Fruit fly (Drosophila melanogaster) whole organism, embryonic: ENCODE measurements around the gene Ssl2.
A peak's percentile ranks its signal among the peaks of the same experiment; 100 is the strongest.

Experiments used
- Awh ChIP-seq: fragments of 200-800 bp; sonication (Bioruptor generic); IDR thresholded peaks from 2 replicates; pipeline ENCODE4, ENCODE4 v1.3.6; 2022; ENCODE audit warnings: missing biosample characterization, missing genetic modification characterization
- BtbVII ChIP-seq: fragments of 200-800 bp; sonication (Bioruptor generic); optimal IDR thresholded peaks from 3 replicates; lab custom pipeline; 2017; ENCODE audit warnings: missing biosample characterization, mild to moderate bottlenecking, missing genetic modification characterization
- CG10979 ChIP-seq: fragments of 200-800 bp; sonication (Bioruptor generic); optimal IDR thresholded peaks from 2 replicates; lab custom pipeline; 2018; ENCODE audit warnings: missing biosample characterization, mild to moderate bottlenecking, missing genetic modification characterization, moderate library complexity
- CG12236 ChIP-seq: fragments of 200-800 bp; sonication (Bioruptor generic); optimal IDR thresholded peaks from 2 replicates; lab custom pipeline; 2016; ENCODE audit warnings: missing biosample characterization, missing genetic modification characterization
- CG14667 ChIP-seq: fragments of 200-800 bp; sonication (Bioruptor generic); IDR thresholded peaks from 2 replicates; pipeline ENCODE4 v1.3.6; 2022; ENCODE audit warnings: missing biosample characterization, missing genetic modification characterization
- CG1602 ChIP-seq: fragments of 200-800 bp; sonication (Bioruptor generic); optimal IDR thresholded peaks from 3 replicates; lab custom pipeline; 2016; ENCODE audit warnings: missing biosample characterization, missing genetic modification characterization
- CG18011 ChIP-seq: fragments of 200-800 bp; sonication (Bioruptor generic); optimal IDR thresholded peaks from 2 replicates; lab custom pipeline; 2017; ENCODE audit warnings: missing biosample characterization, missing genetic modification characterization, mild to moderate bottlenecking, moderate library complexity, missing genotype
- CG18262 ChIP-seq: fragments of 200-800 bp; optimal IDR thresholded peaks from 3 replicates; lab custom pipeline; 2019; ENCODE audit warnings: missing biosample characterization, mild to moderate bottlenecking, missing genetic modification characterization, moderate library complexity
- CG2889 ChIP-seq: fragments of 200-800 bp; sonication (Bioruptor generic); IDR thresholded peaks from 3 replicates; pipeline ENCODE4 v1.3.6; 2022; ENCODE audit warnings: missing biosample characterization, missing genetic modification characterization
- CG3065 ChIP-seq: fragments of 200-800 bp; sonication (Bioruptor generic); optimal IDR thresholded peaks from 2 replicates; lab custom pipeline; 2016; ENCODE audit warnings: missing biosample characterization, missing genetic modification characterization
- CG31388 ChIP-seq: fragments of 200-800 bp; sonication (Bioruptor generic); optimal IDR thresholded peaks from 2 replicates; lab custom pipeline; 2016; ENCODE audit warnings: missing biosample characterization, missing genetic modification characterization
- CG34376 ChIP-seq: fragments of 200-800 bp; sonication (Bioruptor generic); optimal IDR thresholded peaks from 2 replicates; lab custom pipeline; 2018; ENCODE audit warnings: missing biosample characterization, mild to moderate bottlenecking, missing genetic modification characterization
- CG4404 ChIP-seq: fragments of 200-800 bp; sonication (Bioruptor generic); IDR thresholded peaks from 2 replicates; pipeline ENCODE4 v1.3.6; 2022; ENCODE audit warnings: missing biosample characterization, missing genetic modification characterization
- CG8281 ChIP-seq: fragments of 200-800 bp; sonication (Bioruptor generic); optimal IDR thresholded peaks from 2 replicates; lab custom pipeline; 2018; ENCODE audit warnings: missing biosample characterization, mild to moderate bottlenecking, missing genetic modification characterization, moderate library complexity
- CG9817 ChIP-seq: fragments of 200-800 bp; sonication (Bioruptor generic); optimal IDR thresholded peaks from 2 replicates; lab custom pipeline; 2018; ENCODE audit warnings: missing biosample characterization, mild to moderate bottlenecking, missing genetic modification characterization, moderate library complexity
- CG9876 ChIP-seq: fragments of 200-800 bp; sonication (Bioruptor generic); optimal IDR thresholded peaks from 2 replicates; lab custom pipeline; 2016; ENCODE audit warnings: missing biosample characterization, missing genetic modification characterization
- Chrac-16 ChIP-seq: fragments of 200-800 bp; sonication (Bioruptor generic); optimal IDR thresholded peaks from 3 replicates; lab custom pipeline; 2016; ENCODE audit warnings: missing biosample characterization, missing genetic modification characterization
- Doc2 ChIP-seq: fragments of 200-800 bp; sonication (Bioruptor generic); IDR thresholded peaks from 2 replicates; pipeline ENCODE4 v1.3.6; 2022; ENCODE audit warnings: missing biosample characterization, missing genetic modification characterization
- Drgx ChIP-seq: fragments of 200-800 bp; sonication (Bioruptor generic); IDR thresholded peaks from 2 replicates; pipeline ENCODE4 v1.3.6; 2022; ENCODE audit warnings: missing biosample characterization, missing genetic modification characterization
- Eip74EF ChIP-seq, 2 experiments: fragments of 200-800 bp in 1 of 2; fragments of >200 bp in 1 of 2; sonication (Bioruptor generic) in 1 of 2; optimal IDR thresholded peaks; 2 replicates each; lab custom pipeline; 2017 to 2019; ENCODE audit warnings: missing biosample characterization in 2 of 2, missing genetic modification characterization in 2 of 2, mild to moderate bottlenecking in 1 of 2, moderate library complexity in 1 of 2
- HLH3B ChIP-seq: fragments of 200-800 bp; sonication (Bioruptor generic); IDR thresholded peaks from 2 replicates; pipeline ENCODE4 v1.3.6; 2022; ENCODE audit warnings: missing biosample characterization, missing genetic modification characterization
- HLH54F ChIP-seq: fragments of 200-800 bp; sonication (Bioruptor generic); optimal IDR thresholded peaks from 3 replicates; lab custom pipeline; 2016; ENCODE audit warnings: missing biosample characterization, missing genetic modification characterization
- HmgZ ChIP-seq: fragments of 200-800 bp; sonication (Bioruptor generic); optimal IDR thresholded peaks from 2 replicates; lab custom pipeline; 2018; ENCODE audit warnings: missing biosample characterization, mild to moderate bottlenecking, missing genetic modification characterization
- NFAT ChIP-seq: fragments of 200-800 bp; sonication (Bioruptor generic); IDR thresholded peaks from 2 replicates; pipeline ENCODE4 v1.3.6; 2022; ENCODE audit warnings: missing biosample characterization, missing genetic modification characterization
- Oli ChIP-seq: fragments of 200-800 bp; sonication (Bioruptor generic); optimal IDR thresholded peaks from 2 replicates; lab custom pipeline; 2018; ENCODE audit warnings: missing biosample characterization, mild to moderate bottlenecking, missing genetic modification characterization, moderate library complexity
- Sry-β ChIP-seq: fragments of 200-800 bp; sonication (Bioruptor generic); optimal IDR thresholded peaks from 2 replicates; lab custom pipeline; 2018; ENCODE audit warnings: missing biosample characterization, mild to moderate bottlenecking, missing genetic modification characterization, moderate library complexity
- TFAM ChIP-seq: fragments of 200-800 bp; sonication (Bioruptor generic); optimal IDR thresholded peaks from 2 replicates; lab custom pipeline; 2017; ENCODE audit warnings: missing biosample characterization, missing genetic modification characterization, inconsistent platforms
- al ChIP-seq: fragments of 200-800 bp; sonication (Bioruptor generic); IDR thresholded peaks from 2 replicates; pipeline ENCODE4 v1.3.6; 2022; ENCODE audit warnings: missing biosample characterization, missing genetic modification characterization
- br ChIP-seq: fragments of >200 bp; optimal IDR thresholded peaks from 2 replicates; lab custom pipeline; 2017
- cwo ChIP-seq: fragments of 200-800 bp; sonication (Bioruptor generic); optimal IDR thresholded peaks from 3 replicates; lab custom pipeline; 2017; ENCODE audit warnings: missing biosample characterization, missing genetic modification characterization, mild to moderate bottlenecking, moderate library complexity, missing genetic modification reagents
- dpn ChIP-seq, 2 experiments: fragments of 200-800 bp; sonication (Bioruptor generic); optimal IDR thresholded peaks; 3 replicates each; lab custom pipeline; 2016; ENCODE audit warnings: missing biosample characterization in 2 of 2, missing genetic modification characterization in 2 of 2
- emc ChIP-seq: fragments of 200-800 bp; sonication (Bioruptor generic); optimal IDR thresholded peaks from 2 replicates; lab custom pipeline; 2016; ENCODE audit warnings: missing biosample characterization, missing genetic modification characterization
- en ChIP-seq: fragments of 200-800 bp; sonication (Bioruptor generic); optimal IDR thresholded peaks from 2 replicates; lab custom pipeline; 2016; ENCODE audit warnings: missing biosample characterization, missing genetic modification characterization
- hkb ChIP-seq, 2 experiments: fragments of 200-800 bp in 1 of 2; fragments of >200 bp in 1 of 2; sonication (Bioruptor generic) in 1 of 2; IDR thresholded peaks in 1 of 2; optimal IDR thresholded peaks in 1 of 2; 2 replicates each; pipeline versions ENCODE4 v1.3.6 to Lab custom; 2017 to 2022; ENCODE audit warnings: missing biosample characterization in 1 of 2, missing genetic modification characterization in 1 of 2
- inv ChIP-seq: fragments of 200-800 bp; sonication (Bioruptor generic); IDR thresholded peaks from 2 replicates; pipeline ENCODE4 v1.3.6; 2022; ENCODE audit warnings: missing biosample characterization, missing genetic modification characterization; ENCODE audit not compliant: partially characterized antibody
- kah ChIP-seq: fragments of 200-800 bp; sonication (Bioruptor generic); optimal IDR thresholded peaks from 2 replicates; lab custom pipeline; 2018; ENCODE audit warnings: missing biosample characterization, mild to moderate bottlenecking, missing genetic modification characterization
- kay ChIP-seq: fragments of 200-800 bp; sonication (Bioruptor generic); optimal IDR thresholded peaks from 2 replicates; lab custom pipeline; 2016; ENCODE audit warnings: missing biosample characterization, missing genetic modification characterization
- ken ChIP-seq: fragments of 200-800 bp; sonication (Bioruptor generic); IDR thresholded peaks from 3 replicates; pipeline ENCODE4 v1.3.6; 2022; ENCODE audit warnings: missing biosample characterization, missing genetic modification characterization
- nau ChIP-seq: fragments of 200-800 bp; sonication (Bioruptor generic); optimal IDR thresholded peaks from 3 replicates; lab custom pipeline; 2017; ENCODE audit warnings: missing biosample characterization, mild to moderate bottlenecking, missing genetic modification characterization, missing genetic modification reagents
- nom ChIP-seq: fragments of 200-800 bp; sonication (Bioruptor generic); optimal IDR thresholded peaks from 2 replicates; lab custom pipeline; 2017; ENCODE audit warnings: missing biosample characterization, missing genetic modification characterization, mild to moderate bottlenecking, moderate library complexity, missing genetic modification reagents
- pum ChIP-seq: fragments of 200-800 bp; sonication (Bioruptor generic); optimal IDR thresholded peaks from 2 replicates; lab custom pipeline; 2016; ENCODE audit warnings: missing biosample characterization, missing genetic modification characterization
- run ChIP-seq: fragments of 200-800 bp; sonication (Bioruptor generic); optimal IDR thresholded peaks from 3 replicates; lab custom pipeline; 2018; ENCODE audit warnings: missing biosample characterization, mild to moderate bottlenecking, missing genetic modification characterization
- sc ChIP-seq, 3 experiments: fragments of >200 bp in 2 of 3; fragments of 200-800 bp in 1 of 3; sonication (Bioruptor generic) in 1 of 3; optimal IDR thresholded peaks; 2 replicates in 2 of 3; 3 replicates in 1 of 3; lab custom pipeline; 2017; ENCODE audit warnings: mild to moderate bottlenecking in 1 of 3, missing biosample characterization in 1 of 3, missing genetic modification characterization in 1 of 3, missing genetic modification reagents in 1 of 3
- shn ChIP-seq: fragments of 200-800 bp; sonication (Bioruptor generic); optimal IDR thresholded peaks from 3 replicates; lab custom pipeline; 2016; ENCODE audit warnings: missing biosample characterization, missing genetic modification characterization
- sisA ChIP-seq: fragments of 200-800 bp; sonication (Bioruptor generic); IDR thresholded peaks from 2 replicates; pipeline ENCODE4 v1.3.6; 2022; ENCODE audit warnings: missing biosample characterization, missing genetic modification characterization
- sqz ChIP-seq: fragments of 200-800 bp; sonication (Bioruptor generic); optimal IDR thresholded peaks from 3 replicates; lab custom pipeline; 2018; ENCODE audit warnings: missing biosample characterization, mild to moderate bottlenecking, missing genetic modification characterization
- tio ChIP-seq: fragments of 200-800 bp; sonication (Bioruptor generic); optimal IDR thresholded peaks from 2 replicates; lab custom pipeline; 2017; ENCODE audit warnings: missing biosample characterization, missing genetic modification characterization, inconsistent platforms
- trh ChIP-seq: fragments of 200-800 bp; sonication (Bioruptor generic); optimal IDR thresholded peaks from 2 replicates; lab custom pipeline; 2016; ENCODE audit warnings: missing biosample characterization, missing genetic modification characterization
- unpg ChIP-seq: fragments of 200-800 bp; sonication (Bioruptor generic); optimal IDR thresholded peaks from 3 replicates; lab custom pipeline; 2018; ENCODE audit warnings: missing biosample characterization, mild to moderate bottlenecking, missing genetic modification characterization, moderate library complexity

Ssl2 gene

dm6 chr3R:29063207-29063920, 30.9 kb upstream of the Ssl2 start (continued):
- TF ChIP-seq TFAM (GFP tag; lab: Kevin White, UChicago) (no peak), nau (no peak), CG9817 (tag; lab: Kevin White, UChicago) (peak; percentile 85), BtbVII (GFP tag; lab: Kevin White, UChicago) (peak; percentile 62), HLH3B (no peak), CG4404 (no peak), Doc2 (GFP tag; lab: Robert Waterston, UW) (no peak), sisA (GFP tag; lab: Robert Waterston, UW) (no peak), sc (optimal IDR thresholded peaks at IDR 0.05; lab: Kevin White, UChicago) (no peak), sc (GFP tag; optimal IDR thresholded peaks at IDR 0.05; lab: Kevin White, UChicago) (peak; percentile 63), CG2889 (GFP tag; lab: Robert Waterston, UW) (no peak), hkb (optimal IDR thresholded peaks at IDR 0.05; lab: Kevin White, UChicago) (no peak), hkb (GFP tag; IDR thresholded peaks at IDR 0.05; lab: Robert Waterston, UW) (no peak), CG3065 (GFP tag; lab: Kevin White, UChicago) (no peak), nom (GFP tag; lab: Kevin White, UChicago) (peak; percentile 34), NFAT (GFP tag; lab: Robert Waterston, UW) (no peak), en (GFP tag; lab: Kevin White, UChicago) (no peak), al (GFP tag; lab: Robert Waterston, UW) (no peak), HLH54F (GFP tag; lab: Kevin White, UChicago) (peak; percentile 18), tio (GFP tag; lab: Kevin White, UChicago) (no peak), unpg (peak; percentile 80), emc (no peak), HmgZ (tag; lab: Kevin White, UChicago) (peak; percentile 13), CG10979 (tag; lab: Kevin White, UChicago) (peak; percentile 71), CG18011 (peak; percentile 25), trh (GFP tag; lab: Kevin White, UChicago) (no peak), dpn (GFP tag; optimal IDR thresholded peaks at IDR 0.05; lab: Kevin White, UChicago) (peak; percentile 38 to 48), run (peak; percentile 19), CG8281 (tag; lab: Kevin White, UChicago) (peak; percentile 44), br (no peak), Sry-β (GFP tag; lab: Kevin White, UChicago) (peak; percentile 41), CG12236 (GFP tag; lab: Kevin White, UChicago) (no peak), ken (GFP tag; lab: Robert Waterston, UW) (no peak), Oli (tag; lab: Kevin White, UChicago) (peak; percentile 76), Eip74EF (GFP tag; optimal IDR thresholded peaks at IDR 0.05; lab: Kevin White, UChicago) (peak in 1 of 2 experiments; percentile 69), shn (GFP tag; lab: Kevin White, UChicago) (peak; percentile 56), Chrac-16 (GFP tag; lab: Kevin White, UChicago) (peak; percentile 62), CG14667 (GFP tag; lab: Robert Waterston, UW) (no peak), pum (GFP tag; lab: Kevin White, UChicago) (no peak), Drgx (no peak), cwo (GFP tag; lab: Kevin White, UChicago) (peak; percentile 65), CG1602 (GFP tag; lab: Kevin White, UChicago) (peak; percentile 39), sqz (peak; percentile 41), kah (GFP tag; lab: Kevin White, UChicago) (peak; percentile 25), Awh (GFP tag; lab: Robert Waterston, UW) (no peak), inv (GFP tag; lab: Robert Waterston, UW) (no peak), CG18262 (tag; lab: Kevin White, UChicago) (peak; percentile 84), kay (GFP tag; lab: Kevin White, UChicago) (no peak), CG31388 (GFP tag; lab: Kevin White, UChicago) (no peak), CG9876 (GFP tag; lab: Kevin White, UChicago) (peak; percentile 14), CG34376 (GFP tag; lab: Kevin White, UChicago) (no peak)
